Fruit fly (Drosophila melanogaster) whole organism, embryonic: ENCODE data around the gene CG14427.

Source experiments
- Abd-B ChIP-seq: fragments of 200-800 bp; sonication (Bioruptor generic); optimal IDR thresholded peaks from 2 replicates; lab custom pipeline; 2018; ENCODE audit warnings: missing biosample characterization, mild to moderate bottlenecking, missing genetic modification characterization, moderate library complexity
- CG10366 ChIP-seq: fragments of 200-800 bp; sonication (Bioruptor generic); IDR thresholded peaks from 2 replicates; pipeline ENCODE4 v1.3.6; 2022; ENCODE audit warnings: missing biosample characterization, missing genetic modification characterization
- CG12071 ChIP-seq: fragments of 200-800 bp; sonication (Bioruptor generic); optimal IDR thresholded peaks from 3 replicates; lab custom pipeline; 2018; ENCODE audit warnings: missing biosample characterization, mild to moderate bottlenecking, missing genetic modification characterization
- CG13123 ChIP-seq: fragments of 200-800 bp; sonication (Bioruptor generic); optimal IDR thresholded peaks from 2 replicates; lab custom pipeline; 2016; ENCODE audit warnings: missing biosample characterization, missing genetic modification characterization
- CG14441 ChIP-seq: fragments of 200-800 bp; sonication (Bioruptor generic); IDR thresholded peaks from 2 replicates; pipeline ENCODE4 v1.3.6; 2022; ENCODE audit warnings: missing biosample characterization, missing genetic modification characterization
- CG2202 ChIP-seq: fragments of 200-800 bp; sonication (Bioruptor generic); optimal IDR thresholded peaks from 2 replicates; lab custom pipeline; 2018; ENCODE audit warnings: missing biosample characterization, mild to moderate bottlenecking, missing genetic modification characterization
- CG2678 ChIP-seq: fragments of 200-800 bp; sonication (Bioruptor generic); optimal IDR thresholded peaks from 3 replicates; lab custom pipeline; 2019; ENCODE audit warnings: missing biosample characterization, mild to moderate bottlenecking, missing genetic modification characterization, moderate library complexity
- CG31365 ChIP-seq: fragments of 200-800 bp; sonication (Bioruptor generic); optimal IDR thresholded peaks from 2 replicates; lab custom pipeline; 2018; ENCODE audit warnings: missing biosample characterization, mild to moderate bottlenecking, missing genetic modification characterization
- CG32532 ChIP-seq: fragments of 200-800 bp; sonication (Bioruptor generic); IDR thresholded peaks from 2 replicates; pipeline ENCODE4 v1.3.6; 2022; ENCODE audit warnings: missing biosample characterization, missing genetic modification characterization
- CG34224 ChIP-seq: fragments of 200-800 bp; sonication (Bioruptor generic); IDR thresholded peaks from 3 replicates; pipeline ENCODE4 v1.3.6; 2022; ENCODE audit warnings: missing biosample characterization, missing genetic modification characterization; ENCODE audit not compliant: partially characterized antibody
- CG4424 ChIP-seq: fragments of 200-800 bp; sonication (Bioruptor generic); optimal IDR thresholded peaks from 3 replicates; lab custom pipeline; 2016; ENCODE audit warnings: missing biosample characterization, missing genetic modification characterization
- CG6175 ChIP-seq: fragments of 200-800 bp; sonication (Bioruptor generic); IDR thresholded peaks from 3 replicates; pipeline ENCODE4 v1.3.6; 2022; ENCODE audit warnings: missing biosample characterization, missing genetic modification characterization
- CG6683 ChIP-seq: fragments of 200-800 bp; sonication (Bioruptor generic); optimal IDR thresholded peaks from 2 replicates; lab custom pipeline; 2017; ENCODE audit warnings: missing biosample characterization, mild to moderate bottlenecking, missing genetic modification characterization, missing genetic modification reagents
- CG7839 ChIP-seq: fragments of 200-800 bp; sonication (Bioruptor generic); optimal IDR thresholded peaks from 3 replicates; lab custom pipeline; 2018; ENCODE audit warnings: missing biosample characterization, mild to moderate bottlenecking, missing genetic modification characterization, moderate library complexity
- CG8765 ChIP-seq: fragments of 200-800 bp; sonication (Bioruptor generic); IDR thresholded peaks from 2 replicates; pipeline ENCODE4 v1.3.6; 2022; ENCODE audit warnings: missing biosample characterization, missing genetic modification characterization
- CG8924 ChIP-seq: fragments of 200-800 bp; optimal IDR thresholded peaks from 3 replicates; lab custom pipeline; 2019; ENCODE audit warnings: missing biosample characterization, mild to moderate bottlenecking, missing genetic modification characterization, moderate library complexity
- CG9932 ChIP-seq: fragments of 200-800 bp; sonication (Bioruptor generic); IDR thresholded peaks from 2 replicates; pipeline ENCODE4 v1.3.6; 2022; ENCODE audit warnings: missing biosample characterization, missing genetic modification characterization
- Chrac-16 ChIP-seq: fragments of 200-800 bp; sonication (Bioruptor generic); optimal IDR thresholded peaks from 3 replicates; lab custom pipeline; 2016; ENCODE audit warnings: missing biosample characterization, missing genetic modification characterization
- D19A ChIP-seq: fragments of 200-800 bp; optimal IDR thresholded peaks from 3 replicates; lab custom pipeline; 2019; ENCODE audit warnings: missing biosample characterization, mild to moderate bottlenecking, missing genetic modification characterization, moderate library complexity
- D19B ChIP-seq: fragments of 200-800 bp; sonication (Bioruptor generic); optimal IDR thresholded peaks from 2 replicates; lab custom pipeline; 2017; ENCODE audit warnings: missing biosample characterization, mild to moderate bottlenecking, missing genetic modification characterization
- Deaf1 ChIP-seq: fragments of 200-800 bp; optimal IDR thresholded peaks from 3 replicates; lab custom pipeline; 2019; ENCODE audit warnings: missing biosample characterization, mild to moderate bottlenecking, missing genetic modification characterization, moderate library complexity
- Doc2 ChIP-seq: fragments of 200-800 bp; sonication (Bioruptor generic); IDR thresholded peaks from 2 replicates; pipeline ENCODE4 v1.3.6; 2022; ENCODE audit warnings: missing biosample characterization, missing genetic modification characterization
- Eip74EF ChIP-seq, 2 experiments: fragments of 200-800 bp in 1 of 2; fragments of >200 bp in 1 of 2; sonication (Bioruptor generic) in 1 of 2; optimal IDR thresholded peaks; 2 replicates each; lab custom pipeline; 2017 to 2019; ENCODE audit warnings: missing biosample characterization in 2 of 2, missing genetic modification characterization in 2 of 2, mild to moderate bottlenecking in 1 of 2, moderate library complexity in 1 of 2
- Fer2 ChIP-seq: fragments of 200-800 bp; sonication (Bioruptor generic); optimal IDR thresholded peaks from 2 replicates; lab custom pipeline; 2018; ENCODE audit warnings: missing biosample characterization, mild to moderate bottlenecking, missing genetic modification characterization, moderate library complexity
- HHEX ChIP-seq: fragments of 200-800 bp; sonication (Bioruptor generic); optimal IDR thresholded peaks from 3 replicates; lab custom pipeline; 2017; ENCODE audit warnings: missing biosample characterization, mild to moderate bottlenecking, missing genetic modification characterization, missing genetic modification reagents
- HLH3B ChIP-seq: fragments of 200-800 bp; sonication (Bioruptor generic); IDR thresholded peaks from 2 replicates; pipeline ENCODE4 v1.3.6; 2022; ENCODE audit warnings: missing biosample characterization, missing genetic modification characterization
- Hey ChIP-seq: fragments of 200-800 bp; sonication (Bioruptor generic); optimal IDR thresholded peaks from 3 replicates; lab custom pipeline; 2018; ENCODE audit warnings: missing biosample characterization, mild to moderate bottlenecking, missing genetic modification characterization
- HmgZ ChIP-seq: fragments of 200-800 bp; sonication (Bioruptor generic); optimal IDR thresholded peaks from 2 replicates; lab custom pipeline; 2018; ENCODE audit warnings: missing biosample characterization, mild to moderate bottlenecking, missing genetic modification characterization
- Hr39 ChIP-seq: fragments of >200 bp; optimal IDR thresholded peaks from 2 replicates; lab custom pipeline; 2017
- Nf-YA ChIP-seq: fragments of 200-800 bp; sonication (Bioruptor generic); IDR thresholded peaks from 2 replicates; pipeline ENCODE4 v1.3.6; 2022; ENCODE audit warnings: missing biosample characterization, missing genetic modification characterization
- Nf-YC ChIP-seq: fragments of 200-800 bp; optimal IDR thresholded peaks from 3 replicates; lab custom pipeline; 2019; ENCODE audit warnings: missing biosample characterization, mild to moderate bottlenecking, missing genetic modification characterization, moderate library complexity
- Oaz ChIP-seq: fragments of 200-800 bp; sonication (Bioruptor generic); IDR thresholded peaks from 2 replicates; pipeline ENCODE4 v1.3.6; 2022; ENCODE audit warnings: missing biosample characterization, missing genetic modification characterization
- Stat92E ChIP-seq, 3 experiments: fragments of >200 bp in 2 of 3; fragments of 200-800 bp in 1 of 3; sonication (Bioruptor generic) in 1 of 3; optimal IDR thresholded peaks; 2 replicates each; lab custom pipeline; 2017 to 2019; ENCODE audit warnings: missing biosample characterization in 3 of 3, missing genetic modification characterization in 3 of 3, mild to moderate bottlenecking in 1 of 3, moderate library complexity in 1 of 3
- YL-1 ChIP-seq: fragments of 200-800 bp; sonication (Bioruptor generic); optimal IDR thresholded peaks from 3 replicates; lab custom pipeline; 2017; ENCODE audit warnings: missing biosample characterization, mild to moderate bottlenecking, missing genetic modification characterization
- bigmax ChIP-seq: fragments of 200-800 bp; sonication (Bioruptor generic); optimal IDR thresholded peaks from 2 replicates; lab custom pipeline; 2018; ENCODE audit warnings: missing biosample characterization, mild to moderate bottlenecking, missing genetic modification characterization
- br ChIP-seq: fragments of >200 bp; optimal IDR thresholded peaks from 2 replicates; lab custom pipeline; 2017
- chif ChIP-seq, 2 experiments: fragments of 200-800 bp; sonication (Bioruptor generic); optimal IDR thresholded peaks; 3 replicates each; lab custom pipeline; 2016; ENCODE audit warnings: missing biosample characterization in 2 of 2, missing genetic modification characterization in 2 of 2
- emc ChIP-seq: fragments of 200-800 bp; sonication (Bioruptor generic); optimal IDR thresholded peaks from 2 replicates; lab custom pipeline; 2016; ENCODE audit warnings: missing biosample characterization, missing genetic modification characterization
- ham ChIP-seq: fragments of 200-800 bp; sonication (Bioruptor generic); IDR thresholded peaks from 2 replicates; pipeline ENCODE4 v1.3.6; 2022; ENCODE audit warnings: missing biosample characterization, missing genetic modification characterization
- ken ChIP-seq: fragments of 200-800 bp; sonication (Bioruptor generic); IDR thresholded peaks from 3 replicates; pipeline ENCODE4 v1.3.6; 2022; ENCODE audit warnings: missing biosample characterization, missing genetic modification characterization
- mirr ChIP-seq: fragments of 200-800 bp; sonication (Bioruptor generic); optimal IDR thresholded peaks from 3 replicates; lab custom pipeline; 2018; ENCODE audit warnings: missing biosample characterization, mild to moderate bottlenecking, missing genetic modification characterization
- pb ChIP-seq: fragments of 200-800 bp; sonication (Bioruptor generic); optimal IDR thresholded peaks from 3 replicates; lab custom pipeline; 2016; ENCODE audit warnings: missing biosample characterization, missing genetic modification characterization
- ssp ChIP-seq: fragments of 200-800 bp; sonication (Bioruptor generic); IDR thresholded peaks from 2 replicates; pipeline ENCODE4 v1.3.6; 2022; ENCODE audit warnings: missing biosample characterization, missing genetic modification characterization
- tap ChIP-seq: fragments of 200-800 bp; optimal IDR thresholded peaks from 3 replicates; lab custom pipeline; 2019; ENCODE audit warnings: missing biosample characterization, mild to moderate bottlenecking, missing genetic modification characterization, moderate library complexity
- tll ChIP-seq, 2 experiments: fragments of 200-800 bp in 1 of 2; fragments of >200 bp in 1 of 2; sonication (Bioruptor generic) in 1 of 2; optimal IDR thresholded peaks; 2 replicates each; lab custom pipeline; 2017 to 2019; ENCODE audit warnings: missing biosample characterization in 2 of 2, missing genetic modification characterization in 2 of 2, mild to moderate bottlenecking in 1 of 2, moderate library complexity in 1 of 2
- toy ChIP-seq: fragments of 200-800 bp; sonication (Bioruptor generic); IDR thresholded peaks from 2 replicates; pipeline ENCODE4 v1.3.6; 2022; ENCODE audit warnings: missing biosample characterization, missing genetic modification characterization
- trem ChIP-seq: fragments of 200-800 bp; optimal IDR thresholded peaks from 3 replicates; lab custom pipeline; 2019; ENCODE audit warnings: missing biosample characterization, mild to moderate bottlenecking, missing genetic modification characterization, moderate library complexity
- trh ChIP-seq: fragments of 200-800 bp; sonication (Bioruptor generic); optimal IDR thresholded peaks from 2 replicates; lab custom pipeline; 2016; ENCODE audit warnings: missing biosample characterization, missing genetic modification characterization
- usp ChIP-seq: fragments of >200 bp; optimal IDR thresholded peaks from 2 replicates; lab custom pipeline; 2017; ENCODE audit warnings: missing biosample characterization, missing genetic modification characterization
- vnd ChIP-seq: fragments of 200-800 bp; sonication (Bioruptor generic); IDR thresholded peaks from 3 replicates; pipeline ENCODE4 v1.3.6; 2022; ENCODE audit warnings: missing biosample characterization, missing genetic modification characterization; ENCODE audit not compliant: partially characterized antibody
- zen ChIP-seq: fragments of 200-800 bp; sonication (Bioruptor generic); optimal IDR thresholded peaks from 3 replicates; lab custom pipeline; 2018; ENCODE audit warnings: missing biosample characterization, mild to moderate bottlenecking, missing genetic modification characterization, moderate library complexity
- zfh1 ChIP-seq: fragments of 200-800 bp; sonication (Bioruptor generic); IDR thresholded peaks from 3 replicates; pipeline ENCODE4 v1.3.6; 2022; ENCODE audit warnings: missing biosample characterization, missing genetic modification characterization

Gene CG14427

dm6 chrX:6998492-6998852, 41.9 kb upstream of the CG14427 start, which contains the start of gene Inx2 (continued):
- TF ChIP-seq toy (GFP tag; lab: Robert Waterston, UW) (no peak), CG12071 (GFP tag; lab: Kevin White, UChicago) (peak; percentile 31), chif (GFP tag; optimal IDR thresholded peaks at IDR 0.05; lab: Kevin White, UChicago) (no peak), CG32532 (GFP tag; lab: Robert Waterston, UW) (peak; percentile 62; the same call in 1 of the 2 replicates), Stat92E (GFP tag; optimal IDR thresholded peaks at IDR 0.05; lab: Kevin White, UChicago) (peak in 1 of 3 experiments; percentile 47), usp (GFP tag; lab: Kevin White, UChicago) (no peak), CG13123 (no peak), ham (GFP tag; lab: Robert Waterston, UW) (no peak), Doc2 (no peak), HLH3B (GFP tag; lab: Robert Waterston, UW) (0 out of 2 replicates have a peak, but pooled peaks have one; percentile 15), D19B (GFP tag; lab: Kevin White, UChicago) (no peak), D19A (tag; lab: Kevin White, UChicago) (no peak), trh (GFP tag; lab: Kevin White, UChicago) (no peak), tap (peak; percentile 41), Nf-YC (tag; lab: Kevin White, UChicago) (peak; percentile 43), CG9932 (GFP tag; lab: Robert Waterston, UW) (peak; percentile 28; the same call in 1 of the 2 replicates), Hr39 (lab: Kevin White, UChicago) (no peak), Abd-B (GFP tag; lab: Kevin White, UChicago) (no peak), trem (no peak), HHEX (GFP tag; lab: Kevin White, UChicago) (peak; percentile 54), emc (GFP tag; lab: Kevin White, UChicago) (no peak), CG34224 (GFP tag; lab: Robert Waterston, UW) (no peak), CG8765 (no peak), YL-1 (peak; percentile 0), CG6175 (GFP tag; lab: Robert Waterston, UW) (no peak), CG10366 (GFP tag; lab: Robert Waterston, UW) (no peak), HmgZ (tag; lab: Kevin White, UChicago) (peak; percentile 74), CG14441 (no peak), Deaf1 (tag; lab: Kevin White, UChicago) (peak; percentile 99), CG6683 (GFP tag; lab: Kevin White, UChicago) (no peak), ssp (GFP tag; lab: Robert Waterston, UW) (no peak), Eip74EF (GFP tag; optimal IDR thresholded peaks at IDR 0.05; lab: Kevin White, UChicago) (no peak), bigmax (no peak), CG7839 (tag; lab: Kevin White, UChicago) (peak; percentile 10), CG2202 (tag; lab: Kevin White, UChicago) (no peak), Oaz (GFP tag; lab: Robert Waterston, UW) (no peak), br (lab: Kevin White, UChicago) (no peak), zfh1 (peak; percentile 69), CG2678 (tag; lab: Kevin White, UChicago) (no peak), zen (tag; lab: Kevin White, UChicago) (no peak), tll (GFP tag; optimal IDR thresholded peaks at IDR 0.05; lab: Kevin White, UChicago) (no peak), ken (GFP tag; lab: Robert Waterston, UW) (no peak), Fer2 (tag; lab: Kevin White, UChicago) (no peak), CG31365 (tag; lab: Kevin White, UChicago) (peak; percentile 34), Hey (tag; lab: Kevin White, UChicago) (peak; percentile 66), mirr (GFP tag; lab: Kevin White, UChicago) (peak; percentile 76), vnd (peak; percentile 41; the same call in 1 of the 3 replicates), CG4424 (GFP tag; lab: Kevin White, UChicago) (no peak), pb (peak; percentile 23), Chrac-16 (GFP tag; lab: Kevin White, UChicago) (no peak), CG8924 (tag; lab: Kevin White, UChicago) (peak; percentile 32), Nf-YA (GFP tag; lab: Robert Waterston, UW) (no peak)
